Worm (Caenorhabditis elegans) whole organism, L1 larva: ENCODE results near the gene csc-1.

ENCODE experiments used
- C34B4.2 ChIP-seq: sonication (generic microtip); optimal IDR thresholded peaks from 2 replicates; lab custom pipeline; 2017; ENCODE audit warnings: mild to moderate bottlenecking, missing genetic modification characterization, missing compliant biosample characterization
- Y116A8C.19 ChIP-seq: sonication (generic microtip); optimal IDR thresholded peaks from 2 replicates; lab custom pipeline; 2016; ENCODE audit warnings: missing compliant biosample characterization, missing genetic modification characterization, borderline replicate concordance
- alr-1 ChIP-seq: fragments of 200-800 bp; sonication (Bioruptor generic); optimal IDR thresholded peaks from 2 replicates; lab custom pipeline; 2018; ENCODE audit warnings: borderline replicate concordance, mild to moderate bottlenecking, missing genetic modification characterization, missing compliant biosample characterization
- aly-2 ChIP-seq: fragments of 150-350 bp; optimal IDR thresholded peaks from 2 replicates; lab custom pipeline; 2014; ENCODE audit warnings: missing biosample characterization, missing genetic modification characterization
- ama-1 ChIP-seq: fragments of 150-350 bp; optimal IDR thresholded peaks from 2 replicates; lab custom pipeline; 2014
- blmp-1 ChIP-seq: fragments of 150-350 bp; optimal IDR thresholded peaks from 2 replicates; lab custom pipeline; 2014; ENCODE audit warnings: missing biosample characterization, missing genetic modification characterization
- ceh-63 ChIP-seq: fragments of 200-800 bp; sonication (Bioruptor generic); optimal IDR thresholded peaks from 2 replicates; lab custom pipeline; 2018; ENCODE audit warnings: mild to moderate bottlenecking, missing genetic modification characterization, missing compliant biosample characterization
- ceh-8 ChIP-seq: fragments of 200-800 bp; sonication (Bioruptor generic); optimal IDR thresholded peaks from 2 replicates; lab custom pipeline; 2018; ENCODE audit warnings: mild to moderate bottlenecking, missing genetic modification characterization, moderate library complexity, missing compliant biosample characterization
- ceh-90 ChIP-seq: sonication (generic microtip); optimal IDR thresholded peaks from 2 replicates; lab custom pipeline; 2016; ENCODE audit warnings: missing genetic modification characterization, missing compliant biosample characterization
- dpl-1 ChIP-seq, 3 experiments: fragments of 150-350 bp in 2 of 3; sonication (generic microtip) in 1 of 3; optimal IDR thresholded peaks; 2 replicates each; lab custom pipeline; 2014 to 2017; ENCODE audit warnings: missing biosample characterization in 3 of 3, missing genetic modification characterization in 3 of 3, missing genetic modification reagents in 3 of 3
- fkh-8 ChIP-seq: sonication (generic microtip); optimal IDR thresholded peaks from 2 replicates; lab custom pipeline; 2016; ENCODE audit warnings: mild to moderate bottlenecking, missing genetic modification characterization, missing compliant biosample characterization
- fos-1 ChIP-seq: fragments of 150-350 bp; optimal IDR thresholded peaks from 2 replicates; lab custom pipeline; 2014; ENCODE audit warnings: missing biosample characterization, missing genetic modification characterization
- grh-1 ChIP-seq: fragments of 200-800 bp; sonication (Bioruptor generic); IDR thresholded peaks from 2 replicates; pipeline ENCODE4 v1.3.6; 2022; ENCODE audit warnings: missing genetic modification reagents, missing genetic modification characterization, missing compliant biosample characterization
- hlh-17 ChIP-seq: fragments of 200-800 bp; sonication (Bioruptor generic); optimal IDR thresholded peaks from 2 replicates; lab custom pipeline; 2018; ENCODE audit warnings: missing genetic modification characterization, mild to moderate bottlenecking, missing compliant biosample characterization, moderate library complexity, borderline replicate concordance
- lin-14 ChIP-seq: fragments of 200-800 bp; sonication (Bioruptor generic); optimal IDR thresholded peaks from 2 replicates; lab custom pipeline; 2018; ENCODE audit warnings: mild to moderate bottlenecking, missing genetic modification characterization, moderate library complexity, missing compliant biosample characterization
- lin-35 ChIP-seq, 2 experiments: fragments of 150-350 bp; optimal IDR thresholded peaks; 2 replicates each; lab custom pipeline; 2014; ENCODE audit warnings: missing biosample characterization in 2 of 2, missing genetic modification characterization in 2 of 2, missing genetic modification reagents in 2 of 2
- mef-2 ChIP-seq: fragments of 150-350 bp; optimal IDR thresholded peaks from 2 replicates; lab custom pipeline; 2014; ENCODE audit warnings: missing biosample characterization, missing genetic modification characterization
- mep-1 ChIP-seq: fragments of 150-350 bp; optimal IDR thresholded peaks from 2 replicates; lab custom pipeline; 2014; ENCODE audit warnings: missing biosample characterization, missing genetic modification characterization
- nhr-11 ChIP-seq: fragments of 150-350 bp; optimal IDR thresholded peaks from 2 replicates; lab custom pipeline; 2014; ENCODE audit warnings: missing biosample characterization, missing genetic modification characterization
- nhr-12 ChIP-seq: sonication (generic microtip); optimal IDR thresholded peaks from 2 replicates; lab custom pipeline; 2017; ENCODE audit warnings: missing biosample characterization, missing genetic modification characterization
- nhr-19 ChIP-seq: fragments of 200-800 bp; sonication (Bioruptor generic); conservative IDR thresholded peaks from 2 replicates; pipeline ENCODE4 v1.3.6; 2022; ENCODE audit warnings: missing genetic modification characterization, missing compliant biosample characterization
- nhr-20 ChIP-seq: sonication (generic microtip); optimal IDR thresholded peaks from 2 replicates; lab custom pipeline; 2016; ENCODE audit warnings: mild to moderate bottlenecking, missing genetic modification characterization, missing compliant biosample characterization
- nhr-237 ChIP-seq: fragments of 150-350 bp; optimal IDR thresholded peaks from 2 replicates; lab custom pipeline; 2014; ENCODE audit warnings: missing biosample characterization, missing genetic modification characterization
- nhr-47 ChIP-seq: sonication (generic microtip); optimal IDR thresholded peaks from 2 replicates; lab custom pipeline; 2016; ENCODE audit warnings: mild to moderate bottlenecking, missing genetic modification characterization, moderate library complexity, missing compliant biosample characterization
- nhr-71 ChIP-seq: sonication (generic microtip); optimal IDR thresholded peaks from 2 replicates; lab custom pipeline; 2016; ENCODE audit warnings: mild to moderate bottlenecking, missing genetic modification characterization, moderate library complexity, missing compliant biosample characterization
- nhr-77 ChIP-seq: fragments of 150-350 bp; optimal IDR thresholded peaks from 2 replicates; lab custom pipeline; 2014; ENCODE audit warnings: missing biosample characterization, missing genetic modification characterization
- nhr-85 ChIP-seq: sonication (generic microtip); peaks from one replicate; lab custom pipeline; 2016; ENCODE audit warnings: missing genetic modification characterization, inconsistent platforms, missing compliant biosample characterization
- pax-3 ChIP-seq: fragments of 200-800 bp; sonication (Bioruptor generic); optimal IDR thresholded peaks from 2 replicates; lab custom pipeline; 2018; ENCODE audit warnings: mild to moderate bottlenecking, missing genetic modification characterization, moderate library complexity, missing compliant biosample characterization
- pqm-1 ChIP-seq: sonication (generic microtip); optimal IDR thresholded peaks from 3 replicates; lab custom pipeline; 2017; ENCODE audit warnings: missing biosample characterization, missing genetic modification characterization
- rnt-1 ChIP-seq: sonication (generic microtip); optimal IDR thresholded peaks from 2 replicates; lab custom pipeline; 2016; ENCODE audit warnings: mild to moderate bottlenecking, missing genetic modification characterization, moderate library complexity, missing compliant biosample characterization
- skn-1 ChIP-seq: fragments of 150-350 bp; optimal IDR thresholded peaks from 2 replicates; lab custom pipeline; 2014; ENCODE audit warnings: missing biosample characterization, missing genetic modification characterization
- snu-23 ChIP-seq: sonication (generic microtip); optimal IDR thresholded peaks from 2 replicates; lab custom pipeline; 2016; ENCODE audit warnings: missing genetic modification characterization, missing compliant biosample characterization
- sox-4 ChIP-seq: sonication (generic microtip); optimal IDR thresholded peaks from 2 replicates; lab custom pipeline; 2016; ENCODE audit warnings: missing genetic modification characterization, missing compliant biosample characterization
- tbx-2 ChIP-seq: sonication (generic microtip); optimal IDR thresholded peaks from 2 replicates; lab custom pipeline; 2016; ENCODE audit warnings: missing genetic modification characterization, missing compliant biosample characterization
- tlp-1 ChIP-seq: fragments of 150-350 bp; optimal IDR thresholded peaks from 2 replicates; lab custom pipeline; 2014; ENCODE audit warnings: missing biosample characterization, missing genetic modification characterization
- zag-1 ChIP-seq: fragments of 150-350 bp; optimal IDR thresholded peaks from 2 replicates; lab custom pipeline; 2014; ENCODE audit warnings: missing biosample characterization, missing genetic modification characterization

The csc-1 gene

ce11 chrII:13609655-13610054 lies 12.9 kb downstream of the csc-1 start, which contains the start of gene gst-20 (continued):
- TF ChIP-seq blmp-1 (peak; percentile 81), C34B4.2 (no peak), Y116A8C.19 (tag; lab: Kevin White, UChicago) (no peak), skn-1 (peak; percentile 61), nhr-85 (tag; lab: Kevin White, UChicago) (peak; percentile 89), nhr-19 (GFP tag; lab: Robert Waterston, UW) (peak; percentile 19; the same call in 1 of the 2 replicates), tbx-2 (tag; lab: Kevin White, UChicago) (peak; percentile 66), aly-2 (tag; lab: Kevin White, UChicago) (no peak), pqm-1 (tag; lab: Kevin White, UChicago) (no peak), lin-35 (GFP tag; optimal IDR thresholded peaks at IDR 0.05; lab: Kevin White, UChicago) (peak in 1 of 2 experiments; percentile 64), grh-1 (GFP tag; lab: Robert Waterston, UW) (no peak; the same call in 1 of the 2 replicates), nhr-20 (peak; percentile 91)

- TF ChIP-seq lin-35 (GFP tag; optimal IDR thresholded peaks at IDR 0.05; lab: Kevin White, UChicago): peak in 1 of 2 experiments; percentile 15
- TF ChIP-seq alr-1 (tag; lab: Kevin White, UChicago): no peak
- TF ChIP-seq nhr-85 (tag; lab: Kevin White, UChicago): peak; percentile 67
- TF ChIP-seq mep-1: no peak
- peak; percentile 3 for TF ChIP-seq snu-23 (GFP tag; lab: Kevin White, UChicago)
- TF ChIP-seq dpl-1 (GFP tag; optimal IDR thresholded peaks at IDR 0.05; lab: Kevin White, UChicago): peak in 1 of 3 experiments; percentile 6
- TF ChIP-seq lin-14 (GFP tag; lab: Kevin White, UChicago): peak; percentile 29
- TF ChIP-seq nhr-77 (tag; lab: Kevin White, UChicago): peak; percentile 61
These were observed 14.4 kb downstream of the csc-1 start, which contains the start of gene gst-24 for ce11 chrII:13611186-13611585. TSS of gene gst-24 (minus strand) at chrII:13611366.

ce11 chrII:13613096-13613495 lies 16.3 kb downstream of the csc-1 start, which contains the start of gene gst-15:
TSS of gene gst-15 (minus strand) at chrII:13613196.
- TF ChIP-seq alr-1 (tag; lab: Kevin White, UChicago) (no peak), ceh-63 (GFP tag; lab: Kevin White, UChicago) (no peak), tlp-1 (no peak), grh-1 (GFP tag; lab: Robert Waterston, UW) (no peak), ama-1 (no peak), nhr-12 (tag; lab: Kevin White, UChicago) (no peak), nhr-237 (tag; lab: Kevin White, UChicago) (no peak), ceh-8 (GFP tag; lab: Kevin White, UChicago) (no peak), pax-3 (tag; lab: Kevin White, UChicago) (no peak), C34B4.2 (no peak), nhr-20 (no peak), ceh-90 (tag; lab: Kevin White, UChicago) (no peak), nhr-11 (tag; lab: Kevin White, UChicago) (no peak), fos-1 (tag; lab: Kevin White, UChicago) (no peak), zag-1 (tag; lab: Kevin White, UChicago) (no peak), nhr-47 (no peak), sox-4 (tag; lab: Kevin White, UChicago) (no peak), Y116A8C.19 (tag; lab: Kevin White, UChicago) (no peak)

ce11 chrII:13614516-13614915 lies 17.8 kb downstream of the csc-1 start:
- TF ChIP-seq mef-2 (tag; lab: Kevin White, UChicago): no peak
- TF ChIP-seq nhr-20: peak; percentile 13
- TF ChIP-seq nhr-11 (tag; lab: Kevin White, UChicago): no peak
- peak; percentile 4 for TF ChIP-seq fkh-8
- peak; percentile 84 for TF ChIP-seq nhr-85 (tag; lab: Kevin White, UChicago)
- TF ChIP-seq nhr-71 (tag; lab: Kevin White, UChicago): peak; percentile 20
- TF ChIP-seq lin-14 (GFP tag; lab: Kevin White, UChicago): peak; percentile 70

- TF ChIP-seq hlh-17 (GFP tag; lab: Kevin White, UChicago): no peak
- TF ChIP-seq nhr-20: peak; percentile 72
- TF ChIP-seq nhr-71 (tag; lab: Kevin White, UChicago): peak; percentile 12
- no peak for TF ChIP-seq ceh-8 (GFP tag; lab: Kevin White, UChicago)
- no peak for TF ChIP-seq rnt-1 (tag; lab: Kevin White, UChicago)
These were observed 19.2 kb downstream of the csc-1 start, which contains the start of gene gst-14 for ce11 chrII:13616000-13616399. TSS of gene gst-14 (minus strand) at chrII:13616100.
